Fruit fly (Drosophila melanogaster) ovary, adult (tissue): ENCODE measurements around the gene CG46339.

Experiments
- CG17801 ChIP-seq: fragments of 200-800 bp; optimal IDR thresholded peaks from 2 replicates; lab custom pipeline; 2019; ENCODE audit warnings: missing biosample characterization, mild to moderate bottlenecking, missing genetic modification characterization, moderate library complexity; ENCODE audit not compliant: partially characterized antibody

CG46339 gene

DNA sequence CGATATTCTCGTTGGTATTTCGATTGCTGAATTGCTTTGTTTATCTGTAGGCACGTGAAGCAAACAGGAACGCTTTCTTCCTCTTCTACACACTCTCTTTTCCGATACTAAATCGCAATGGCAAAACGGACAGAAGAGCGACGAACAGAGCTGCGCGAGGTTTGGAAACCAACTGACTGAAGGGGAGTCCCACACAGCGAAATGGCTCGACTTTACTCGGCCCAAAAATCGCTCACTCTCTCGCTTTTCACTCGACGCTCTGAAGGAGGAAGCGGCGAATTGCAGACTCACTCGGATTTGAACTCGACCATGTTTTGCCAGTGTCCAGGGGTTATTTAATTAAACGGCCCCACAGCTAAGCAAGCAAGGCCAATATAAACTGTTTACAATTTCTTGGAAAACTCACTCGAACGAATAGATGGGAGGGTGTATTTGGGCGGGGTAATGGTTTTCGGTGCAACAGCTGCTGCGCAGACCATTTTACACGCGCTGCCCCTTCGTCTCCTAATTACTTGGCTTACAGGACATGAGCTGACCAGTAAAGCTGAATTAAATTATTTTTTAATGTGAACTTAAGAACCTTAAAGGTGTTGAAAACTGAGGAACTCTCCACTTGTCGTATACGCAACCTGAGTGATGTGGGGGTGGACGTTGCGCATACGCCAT, 42.9 kb downstream of the CG46339 start, which contains the start of gene CG6330:
CG6330 (minus strand) TSS at position 178 of the 666 bp plus-strand sequence.
- TF ChIP-seq CG17801 (GFP tag; lab: Kevin White, UChicago): no peak

DNA sequence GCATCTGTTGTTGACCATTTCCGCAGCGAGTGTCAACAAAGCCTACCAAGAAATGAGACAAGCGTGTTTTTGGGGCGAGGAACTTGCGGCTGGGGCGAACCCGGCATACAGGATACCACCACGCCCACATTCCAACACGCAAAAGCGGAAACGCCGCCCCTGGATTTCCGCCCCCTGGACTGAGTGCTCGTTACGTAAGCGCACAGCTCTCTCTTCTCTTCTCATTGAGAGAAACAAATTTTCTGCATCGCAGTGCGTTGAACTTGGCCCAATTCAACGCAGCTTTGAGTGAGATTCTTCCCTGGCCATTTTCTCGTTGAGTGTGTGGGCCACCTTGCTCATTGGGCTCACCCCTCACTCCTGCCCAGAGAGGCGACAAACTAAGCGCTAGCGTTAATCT, 44.9 kb downstream of the CG46339 start:
- TF ChIP-seq CG17801 (GFP tag; lab: Kevin White, UChicago): no peak

DNA sequence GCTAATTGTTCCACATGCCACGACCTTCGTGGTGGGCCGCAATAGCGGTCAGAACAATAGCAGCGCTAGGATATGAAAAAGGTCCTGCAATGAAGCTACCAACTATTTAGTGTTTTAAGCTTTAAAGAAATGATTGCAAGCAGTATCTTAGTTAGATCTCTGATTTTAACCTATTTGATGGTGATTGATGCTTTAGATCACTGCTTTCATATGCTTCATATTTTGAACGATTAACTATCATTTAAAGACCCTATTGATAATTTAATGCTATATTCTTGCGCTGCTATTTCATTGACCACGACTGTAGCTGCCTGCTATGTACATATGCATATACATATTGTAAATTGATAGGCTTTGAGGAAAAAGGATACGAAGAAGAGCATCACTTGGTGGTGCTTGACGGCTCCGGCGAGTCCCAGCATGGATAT, 48.2 kb downstream of the CG46339 start:
- peak; percentile 75 for TF ChIP-seq CG17801 (GFP tag; lab: Kevin White, UChicago)

DNA sequence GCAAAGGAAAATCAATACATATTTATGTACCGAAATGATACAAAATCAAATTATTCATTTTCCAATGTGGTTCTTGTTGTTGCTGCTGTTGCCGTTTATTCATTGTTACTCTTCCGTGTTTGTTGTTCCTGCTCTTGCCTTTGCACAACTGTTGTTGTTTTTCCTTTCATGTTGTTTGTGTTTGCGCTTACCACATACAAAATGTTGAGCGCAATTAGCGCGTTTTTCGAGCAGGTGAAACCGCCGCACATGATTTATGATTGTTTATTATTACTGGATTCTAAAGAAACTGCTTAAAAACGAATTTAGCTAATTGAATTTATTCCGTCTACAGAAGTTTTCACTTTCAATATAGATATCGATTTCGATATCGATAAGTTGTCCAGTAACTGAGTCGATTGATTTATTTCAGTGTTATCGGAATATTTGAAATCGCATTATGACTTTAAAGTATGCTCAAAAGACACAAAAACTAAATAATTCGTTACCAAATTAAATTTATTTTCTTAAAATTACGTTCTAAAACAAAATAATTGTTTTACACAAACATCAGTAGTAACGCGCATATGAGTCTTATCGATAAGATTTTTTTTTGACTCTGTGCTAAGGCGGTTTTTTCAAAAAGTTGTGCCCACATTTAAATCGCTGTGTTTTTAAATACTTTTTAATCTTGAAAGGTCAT, 49.0 kb downstream of the CG46339 start, which contains the start of gene Tsp97E:
Tsp97E (minus strand) TSS at position 366 of the 682 bp plus-strand sequence.
- TF ChIP-seq CG17801 (GFP tag; lab: Kevin White, UChicago): peak; percentile 32

DNA sequence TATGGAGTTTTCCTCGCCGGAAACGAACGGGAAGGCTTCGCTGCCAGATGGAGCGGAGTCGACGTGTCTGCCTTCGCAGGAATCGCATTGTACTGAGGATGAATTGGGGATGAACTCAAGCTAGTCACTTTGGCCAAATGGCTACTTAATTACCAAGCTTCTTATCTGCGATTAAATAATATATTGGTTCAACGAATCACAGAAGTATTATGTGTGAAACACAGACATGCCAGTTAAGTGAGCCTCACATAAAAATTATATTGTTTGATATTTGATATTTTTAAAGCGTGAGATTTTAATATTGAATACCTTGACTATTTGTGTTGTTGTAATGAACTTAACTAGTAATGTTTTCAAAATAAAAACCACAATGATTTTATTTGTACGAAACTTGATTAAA, 50.8 kb downstream of the CG46339 start, which contains the start of gene Gr97a:
Gr97a (minus strand) TSS at position 101 of the 400 bp plus-strand sequence.
- TF ChIP-seq CG17801 (GFP tag; lab: Kevin White, UChicago): no peak

DNA sequence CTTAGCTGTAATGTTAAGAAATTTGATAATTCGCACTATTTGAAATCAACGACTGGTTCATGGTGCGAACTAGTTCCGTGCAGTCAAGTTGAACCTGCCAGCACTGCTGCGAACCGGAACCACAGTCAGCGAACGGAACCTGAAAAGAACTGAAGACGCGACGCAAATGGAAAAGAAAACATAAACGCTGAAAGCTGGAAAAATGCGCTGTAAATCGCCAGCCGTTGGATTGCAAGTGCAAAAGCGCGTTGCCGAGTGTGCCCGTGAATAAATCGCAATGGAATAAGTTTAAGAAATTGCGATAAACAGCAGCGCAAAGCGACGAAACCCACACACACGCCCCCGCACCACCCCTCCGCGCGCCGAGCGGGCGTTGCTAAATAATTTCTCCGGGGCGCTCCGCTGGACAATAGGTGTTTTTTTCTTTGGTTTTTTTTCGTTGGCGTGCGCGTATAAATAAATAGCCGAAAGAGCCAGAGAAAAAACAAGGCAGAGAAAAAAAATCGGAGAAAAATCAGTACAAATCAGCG, 51.3 kb downstream of the CG46339 start, which contains the start of gene CG5521:
CG5521 (plus strand) TSS at position 137 of the 530 bp plus-strand sequence.
- TF ChIP-seq CG17801 (GFP tag; lab: Kevin White, UChicago): no peak

DNA sequence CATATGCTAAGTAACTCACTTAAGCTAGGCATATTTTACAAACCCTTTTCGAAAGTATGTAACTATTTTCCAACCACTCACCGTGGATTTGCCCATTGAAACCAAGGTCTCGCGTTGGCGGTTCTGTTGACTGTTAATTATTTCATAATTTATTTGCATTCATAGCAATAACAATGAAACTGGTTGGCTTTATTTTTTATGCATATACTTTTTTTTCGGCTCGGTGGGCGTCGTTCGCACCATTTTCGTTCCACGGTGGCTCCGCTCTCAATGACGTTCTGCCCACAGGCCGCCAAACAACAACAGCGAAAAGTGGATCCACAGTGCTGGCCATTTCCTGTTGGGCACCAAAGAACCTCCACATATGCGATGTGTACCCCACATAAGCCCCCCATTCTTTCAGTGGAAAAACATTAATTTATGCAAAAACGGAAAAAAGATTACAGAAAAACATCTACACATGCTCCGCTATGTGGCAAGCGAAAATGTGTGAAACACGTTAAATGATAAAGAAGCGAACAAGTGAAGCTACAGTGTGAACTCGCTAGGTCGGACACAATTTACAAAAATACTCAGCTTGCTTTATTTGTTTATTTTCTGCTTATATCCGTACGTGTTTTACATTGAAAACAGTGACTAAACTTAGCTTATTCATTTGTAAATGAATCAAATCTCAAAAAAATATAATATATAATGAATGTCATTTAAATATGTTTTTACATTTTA, 52.2 kb downstream of the CG46339 start:
- no peak for TF ChIP-seq CG17801 (GFP tag; lab: Kevin White, UChicago)

DNA sequence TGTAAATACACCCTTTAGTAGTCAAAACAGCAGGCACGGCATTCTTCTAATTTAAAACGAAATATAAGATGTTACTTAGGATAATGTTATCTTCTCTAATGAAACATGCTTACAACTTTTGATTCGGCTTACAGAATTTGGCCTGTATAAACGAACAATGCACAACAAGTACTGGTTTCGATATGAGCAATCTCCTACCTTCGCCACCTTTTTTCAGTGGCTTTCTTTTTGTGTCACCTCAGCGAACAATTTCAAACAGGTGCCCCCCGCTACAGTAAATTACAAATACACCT, 52.7 kb downstream of the CG46339 start:
- TF ChIP-seq CG17801 (GFP tag; lab: Kevin White, UChicago): no peak

DNA sequence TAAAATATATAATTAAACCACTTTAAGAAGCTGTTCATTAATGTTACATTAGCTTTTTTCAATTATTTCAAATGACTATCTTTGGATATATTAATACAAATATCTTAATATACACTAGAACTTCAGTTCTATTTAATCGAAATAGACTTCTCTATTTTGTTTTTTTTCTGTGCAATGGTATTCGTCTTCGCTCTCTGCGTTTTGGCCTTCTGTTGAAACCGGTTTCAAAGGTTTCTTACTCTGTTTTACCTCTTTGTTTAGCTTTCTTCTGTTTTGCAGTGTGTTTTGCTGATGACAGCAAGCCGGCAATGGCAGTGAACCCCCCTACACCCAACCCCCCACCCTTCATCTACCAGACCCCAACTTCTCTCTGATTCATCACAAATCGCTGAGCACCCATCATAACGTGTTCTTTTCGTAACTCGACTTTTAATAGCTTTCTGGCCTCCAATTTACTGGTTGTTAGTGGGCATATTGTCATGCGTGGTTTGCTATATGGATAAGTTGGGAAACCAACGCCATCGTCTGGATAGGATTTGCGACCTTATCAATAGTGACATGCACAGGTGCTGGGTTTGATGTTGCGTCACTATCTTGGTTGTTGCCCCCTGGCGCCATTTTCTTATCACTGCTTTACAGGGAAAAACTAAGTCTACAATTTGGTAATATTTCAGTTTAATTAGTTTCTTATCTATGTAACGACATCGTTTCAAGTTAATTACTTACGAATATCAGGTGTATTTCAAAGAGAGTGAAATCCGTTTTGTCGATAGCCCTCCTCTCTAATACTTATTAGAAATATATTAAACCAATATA, 53.5 kb downstream of the CG46339 start:
- peak; percentile 15 for TF ChIP-seq CG17801 (GFP tag; lab: Kevin White, UChicago)

DNA sequence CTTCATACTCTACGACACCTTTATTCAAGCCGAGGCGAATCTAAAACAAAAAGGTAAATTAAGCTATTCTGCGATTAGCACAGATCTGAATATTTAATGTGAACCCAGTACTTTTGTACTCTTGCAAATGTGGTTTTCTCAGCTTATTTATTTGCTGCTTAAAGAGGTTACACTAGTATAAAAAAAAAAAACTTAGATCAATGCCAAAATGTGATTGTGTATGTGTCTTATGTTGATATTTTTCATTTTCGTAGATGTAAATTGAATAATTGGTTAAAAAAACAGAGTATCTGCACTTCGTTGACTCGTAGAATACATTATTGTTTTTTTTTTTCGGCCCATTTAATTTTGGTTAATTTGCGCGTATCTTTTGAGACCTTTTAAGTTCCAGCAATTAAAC, 54.2 kb downstream of the CG46339 start:
- TF ChIP-seq CG17801 (GFP tag; lab: Kevin White, UChicago): no peak

DNA sequence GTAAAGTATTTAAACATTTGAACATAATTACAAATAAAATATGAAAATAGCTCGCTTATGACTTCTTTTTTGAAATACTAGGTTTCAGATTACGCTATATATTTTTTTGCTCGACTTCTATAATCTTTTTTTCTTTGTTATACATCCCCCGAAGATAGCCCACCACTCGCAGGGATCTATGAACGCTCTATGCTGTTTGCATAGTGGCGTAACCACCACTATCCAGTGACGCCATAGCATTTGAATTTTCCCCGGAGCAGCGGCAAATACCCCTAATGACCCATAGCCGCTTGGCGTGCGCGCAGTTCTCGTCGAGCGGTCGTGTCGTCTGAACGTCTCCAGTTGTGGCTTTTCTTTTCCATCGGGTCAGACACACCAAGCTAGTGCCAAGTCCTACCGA, 62.7 kb downstream of the CG46339 start, which contains the start of the genes CG14253 and CG46313:
CG14253 (plus strand) TSS at position 301 of the 400 bp plus-strand sequence.
CG46313 (plus strand) TSS at position 301 of the 400 bp plus-strand sequence.
- TF ChIP-seq CG17801 (GFP tag; lab: Kevin White, UChicago): no peak

DNA sequence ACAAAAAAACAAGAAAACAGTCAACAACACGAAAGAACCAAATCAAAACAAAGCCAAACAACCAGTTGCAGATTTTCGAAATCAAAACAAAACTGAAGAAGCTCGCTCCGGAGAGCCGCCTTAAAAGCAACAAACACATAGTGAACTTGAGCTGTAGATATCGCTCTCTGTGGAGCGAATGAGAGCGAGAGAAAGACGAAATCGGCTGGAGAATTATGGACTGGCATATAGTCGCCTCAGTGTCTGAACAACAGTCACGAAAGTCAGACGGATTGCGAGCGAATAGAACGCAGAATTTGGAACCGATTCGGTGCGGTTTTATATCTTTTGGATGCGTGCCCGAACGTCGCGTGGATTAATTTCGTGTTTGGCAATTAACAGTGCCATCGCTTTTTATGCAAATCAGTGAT, 64.7 kb downstream of the CG46339 start:
- TF ChIP-seq CG17801 (GFP tag; lab: Kevin White, UChicago): peak; percentile 15

DNA sequence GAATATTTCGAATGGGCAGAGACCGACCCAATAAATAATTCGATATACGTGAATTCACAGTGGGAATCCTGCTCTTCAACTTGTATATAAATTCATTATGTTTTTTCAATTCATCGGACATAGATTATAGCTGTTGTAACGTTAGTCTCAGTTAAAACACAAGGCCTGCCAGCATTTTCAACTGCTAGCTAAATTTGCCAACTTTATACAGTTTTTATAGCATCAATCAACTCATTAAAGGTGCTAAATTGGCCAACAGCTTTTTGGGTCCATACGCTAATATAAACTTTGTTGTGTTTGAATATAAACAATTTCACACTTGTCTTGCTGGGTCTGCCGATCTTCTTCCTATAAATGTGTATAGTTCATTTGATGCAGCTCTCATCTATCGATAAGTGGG, 66.5 kb downstream of the CG46339 start:
- TF ChIP-seq CG17801 (GFP tag; lab: Kevin White, UChicago): no peak

DNA sequence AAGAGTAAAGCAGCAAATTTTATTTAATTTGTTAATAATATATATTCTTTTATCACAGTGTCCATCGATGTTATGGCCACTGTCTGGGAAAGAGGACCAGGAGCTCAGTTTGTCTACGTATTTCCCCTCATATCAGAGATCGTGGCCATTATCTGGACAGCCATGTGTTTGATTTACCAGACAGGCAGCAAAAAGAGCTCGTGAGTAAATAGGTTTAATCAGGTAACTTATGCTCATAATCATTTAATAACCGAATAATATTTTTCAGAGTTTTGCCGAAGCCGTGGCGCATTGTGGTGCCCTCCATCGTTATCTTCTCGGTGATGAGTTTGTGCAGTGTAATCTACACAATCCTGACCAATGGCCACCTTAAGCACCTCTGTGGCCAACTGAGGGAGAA, 68.9 kb downstream of the CG46339 start:
- no peak for TF ChIP-seq CG17801 (GFP tag; lab: Kevin White, UChicago)
